Fruit fly (Drosophila melanogaster): Measurements from ENCODE around the gene Ubc84D.

The Ubc84D gene

dm6 chr3R:7492099-7492498 is 27.2 kb downstream of the Ubc84D start (continued):
- TF ChIP-seq CG6765 (GFP tag; optimal IDR thresholded peaks at IDR 0.05), result no peak
- no peak for TF ChIP-seq zfh2 (GFP tag; optimal IDR thresholded peaks at IDR 0.05)
- no peak for TF ChIP-seq CG30020 (tag; optimal IDR thresholded peaks at IDR 0.05)
- peak; percentile 65 for TF ChIP-seq ato (GFP tag; IDR thresholded peaks at IDR 0.05; ENCODE audit: partially characterized antibody)
- TF ChIP-seq gsb-n (tag; optimal IDR thresholded peaks at IDR 0.05), result no peak
- TF ChIP-seq lmd (GFP tag; IDR thresholded peaks at IDR 0.05), result no peak; the same call in 1 of the 2 replicates
- peak; percentile 60; the same call in 2 of the 3 replicates for TF ChIP-seq vnd (GFP tag; IDR thresholded peaks at IDR 0.05; ENCODE audit: partially characterized antibody)
- no peak for TF ChIP-seq gsb (GFP tag; IDR thresholded peaks at IDR 0.05)
- peak; percentile 62 for TF ChIP-seq CG16813 (GFP tag; IDR thresholded peaks at IDR 0.05; ENCODE audit: partially characterized antibody)
- no peak for TF ChIP-seq wor (GFP tag; IDR thresholded peaks at IDR 0.05)
- TF ChIP-seq Doc2 (GFP tag; IDR thresholded peaks at IDR 0.05), result no peak
- TF ChIP-seq Gsc (GFP tag; IDR thresholded peaks at IDR 0.05), result no peak
- peak; percentile 30 for TF ChIP-seq mirr (GFP tag; optimal IDR thresholded peaks at IDR 0.05)
- no peak for TF ChIP-seq danr (GFP tag; IDR thresholded peaks at IDR 0.05)
- no peak for TF ChIP-seq CG6683 (GFP tag; optimal IDR thresholded peaks at IDR 0.05)
- TF ChIP-seq CG3407 (GFP tag; optimal IDR thresholded peaks at IDR 0.05), result no peak
- TF ChIP-seq seq (GFP tag; IDR thresholded peaks at IDR 0.05), result no peak
- no peak for TF ChIP-seq dmrt11E (tag; optimal IDR thresholded peaks at IDR 0.05)
- TF ChIP-seq Hey (tag; optimal IDR thresholded peaks at IDR 0.05), result no peak
- TF ChIP-seq row (GFP tag; IDR thresholded peaks at IDR 0.05), result peak; percentile 66
- TF ChIP-seq HmgD (GFP tag; optimal IDR thresholded peaks at IDR 0.05), result no peak
- no peak for TF ChIP-seq ara (GFP tag; IDR thresholded peaks at IDR 0.05)
- TF ChIP-seq CG13775 (GFP tag; optimal IDR thresholded peaks at IDR 0.05), result no peak
- TF ChIP-seq CG18011 (GFP tag; optimal IDR thresholded peaks at IDR 0.05), result peak; percentile 97
- TF ChIP-seq phol (tag; optimal IDR thresholded peaks at IDR 0.05), result no peak
- no peak for TF ChIP-seq peb (GFP tag; IDR thresholded peaks at IDR 0.05)
- peak; percentile 33; the same call in 2 of the 3 replicates for TF ChIP-seq CG17361 (GFP tag; IDR thresholded peaks at IDR 0.05)
- no peak for TF ChIP-seq Hmx (GFP tag; optimal IDR thresholded peaks at IDR 0.05)
- TF ChIP-seq Optix (GFP tag; IDR thresholded peaks at IDR 0.05), result no peak
- no peak for TF ChIP-seq nerfin-1 (tag; optimal IDR thresholded peaks at IDR 0.05)
- no peak for TF ChIP-seq Tbp (GFP tag; optimal IDR thresholded peaks at IDR 0.05)
- no peak for TF ChIP-seq Dp (GFP tag; optimal IDR thresholded peaks at IDR 0.05)
- TF ChIP-seq Scr (GFP tag; IDR thresholded peaks at IDR 0.05; ENCODE audit: partially characterized antibody), result peak; percentile 55
- no peak for TF ChIP-seq CG43689 (GFP tag; IDR thresholded peaks at IDR 0.05)
- TF ChIP-seq fd102C (GFP tag; optimal IDR thresholded peaks at IDR 0.05), result no peak
- TF ChIP-seq CG7271 (tag; optimal IDR thresholded peaks at IDR 0.05), result no peak
- TF ChIP-seq Aef1 (GFP tag; IDR thresholded peaks at IDR 0.05), result no peak
- TF ChIP-seq CG1602 (GFP tag; optimal IDR thresholded peaks at IDR 0.05), result peak; percentile 24
- no peak for TF ChIP-seq nom (GFP tag; optimal IDR thresholded peaks at IDR 0.05)
- TF ChIP-seq C15 (GFP tag; IDR thresholded peaks at IDR 0.05), result no peak
- no peak for TF ChIP-seq aop (GFP tag; IDR thresholded peaks at IDR 0.05)
- TF ChIP-seq abd-A (tag; optimal IDR thresholded peaks at IDR 0.05), result no peak
- TF ChIP-seq CG7357 (GFP tag; IDR thresholded peaks at IDR 0.05), result no peak
- TF ChIP-seq Sry-δ (GFP tag; optimal IDR thresholded peaks at IDR 0.05), result no peak
- peak; percentile 47 for TF ChIP-seq lilli (GFP tag; optimal IDR thresholded peaks at IDR 0.05)
- TF ChIP-seq YL-1 (GFP tag; optimal IDR thresholded peaks at IDR 0.05), result no peak
- peak; percentile 22 for TF ChIP-seq grau (tag; optimal IDR thresholded peaks at IDR 0.05)
- TF ChIP-seq crol (GFP tag; IDR thresholded peaks at IDR 0.05), result no peak
- peak; percentile 34 for TF ChIP-seq CG1603 (tag; optimal IDR thresholded peaks at IDR 0.05)
- TF ChIP-seq Mrtf (GFP tag; IDR thresholded peaks at IDR 0.05), result no peak
- peak; percentile 48; the same call in 1 of the 2 replicates for TF ChIP-seq CG13287 (GFP tag; IDR thresholded peaks at IDR 0.05; ENCODE audit: partially characterized antibody)
- TF ChIP-seq CG2202 (tag; optimal IDR thresholded peaks at IDR 0.05), result no peak
